Fruit fly (Drosophila melanogaster) whole organism, embryonic: ENCODE measurements around the gene Glyat.

Experiments
- C15 ChIP-seq: fragments of 200-800 bp; sonication (Bioruptor generic); IDR thresholded peaks from 3 replicates; pipeline ENCODE4 v1.3.6; 2022; ENCODE audit warnings: missing biosample characterization, missing genetic modification characterization
- CG10209 ChIP-seq: fragments of 200-800 bp; sonication (Bioruptor generic); optimal IDR thresholded peaks from 3 replicates; lab custom pipeline; 2017; ENCODE audit warnings: missing biosample characterization, mild to moderate bottlenecking, missing genetic modification characterization, missing genetic modification reagents
- CG10431 ChIP-seq: fragments of 200-800 bp; sonication (Bioruptor generic); optimal IDR thresholded peaks from 3 replicates; lab custom pipeline; 2018; ENCODE audit warnings: missing biosample characterization, mild to moderate bottlenecking, missing genetic modification characterization
- CG10959 ChIP-seq: fragments of 200-800 bp; sonication (Bioruptor generic); IDR thresholded peaks from 2 replicates; pipeline ENCODE4 v1.3.6; 2022; ENCODE audit warnings: missing biosample characterization, missing genetic modification characterization
- CG12659 ChIP-seq: fragments of 200-800 bp; sonication (Bioruptor generic); optimal IDR thresholded peaks from 3 replicates; lab custom pipeline; 2017; ENCODE audit warnings: mild to moderate bottlenecking, missing biosample characterization, missing genetic modification reagents, missing genetic modification characterization
- CG15073 ChIP-seq: fragments of 200-800 bp; sonication (Bioruptor generic); optimal IDR thresholded peaks from 2 replicates; lab custom pipeline; 2016; ENCODE audit warnings: missing biosample characterization, missing genetic modification characterization
- CG16863 ChIP-seq: fragments of 200-800 bp; sonication (Bioruptor generic); optimal IDR thresholded peaks from 3 replicates; lab custom pipeline; 2016; ENCODE audit warnings: missing biosample characterization, missing genetic modification characterization
- CG17568 ChIP-seq: fragments of 200-800 bp; sonication (Bioruptor generic); optimal IDR thresholded peaks from 2 replicates; lab custom pipeline; 2018; ENCODE audit warnings: missing biosample characterization, mild to moderate bottlenecking, missing genetic modification characterization, moderate library complexity
- CG17829 ChIP-seq: fragments of 200-800 bp; optimal IDR thresholded peaks from 2 replicates; lab custom pipeline; 2019; ENCODE audit warnings: missing biosample characterization, mild to moderate bottlenecking, missing genetic modification characterization, moderate library complexity
- CG1792 ChIP-seq: fragments of 200-800 bp; sonication (Bioruptor generic); optimal IDR thresholded peaks from 2 replicates; lab custom pipeline; 2016; ENCODE audit warnings: missing biosample characterization, missing genetic modification characterization
- CG18476 ChIP-seq: fragments of 200-800 bp; sonication (Bioruptor generic); optimal IDR thresholded peaks from 2 replicates; lab custom pipeline; 2016; ENCODE audit warnings: missing biosample characterization, mild to moderate bottlenecking, missing genetic modification characterization
- CG18599 ChIP-seq: fragments of 200-800 bp; sonication (Bioruptor generic); optimal IDR thresholded peaks from 3 replicates; lab custom pipeline; 2017; ENCODE audit warnings: missing biosample characterization, missing genetic modification characterization, mild to moderate bottlenecking, moderate library complexity, missing genetic modification reagents
- CG2678 ChIP-seq: fragments of 200-800 bp; sonication (Bioruptor generic); optimal IDR thresholded peaks from 3 replicates; lab custom pipeline; 2019; ENCODE audit warnings: missing biosample characterization, mild to moderate bottlenecking, missing genetic modification characterization, moderate library complexity
- CG3065 ChIP-seq: fragments of 200-800 bp; sonication (Bioruptor generic); optimal IDR thresholded peaks from 2 replicates; lab custom pipeline; 2016; ENCODE audit warnings: missing biosample characterization, missing genetic modification characterization
- CG31388 ChIP-seq: fragments of 200-800 bp; sonication (Bioruptor generic); optimal IDR thresholded peaks from 2 replicates; lab custom pipeline; 2016; ENCODE audit warnings: missing biosample characterization, missing genetic modification characterization
- CG3838 ChIP-seq: fragments of 200-800 bp; sonication (Bioruptor generic); optimal IDR thresholded peaks from 3 replicates; lab custom pipeline; 2016; ENCODE audit warnings: missing biosample characterization, missing genetic modification characterization
- CG4730 ChIP-seq: fragments of 200-800 bp; sonication (Bioruptor generic); IDR thresholded peaks from 2 replicates; pipeline ENCODE4 v1.3.6; 2022; ENCODE audit warnings: missing biosample characterization, missing genetic modification characterization
- CG6254 ChIP-seq: fragments of 200-800 bp; sonication (Bioruptor generic); optimal IDR thresholded peaks from 3 replicates; lab custom pipeline; 2017; ENCODE audit warnings: mild to moderate bottlenecking, missing biosample characterization, missing genetic modification reagents, missing genetic modification characterization
- Camta ChIP-seq: fragments of 200-800 bp; sonication (Bioruptor generic); optimal IDR thresholded peaks from 2 replicates; lab custom pipeline; 2016; ENCODE audit warnings: missing biosample characterization, missing genetic modification characterization
- Dek ChIP-seq: fragments of 200-800 bp; sonication (Bioruptor generic); optimal IDR thresholded peaks from 3 replicates; lab custom pipeline; 2019; ENCODE audit warnings: missing biosample characterization, mild to moderate bottlenecking, missing genetic modification characterization, moderate library complexity
- Doc2 ChIP-seq: fragments of 200-800 bp; sonication (Bioruptor generic); IDR thresholded peaks from 2 replicates; pipeline ENCODE4 v1.3.6; 2022; ENCODE audit warnings: missing biosample characterization, missing genetic modification characterization
- GATAe ChIP-seq: fragments of 200-800 bp; sonication (Bioruptor generic); conservative IDR thresholded peaks from 2 replicates; pipeline ENCODE4 v1.3.6; 2022; ENCODE audit warnings: missing biosample characterization, missing genetic modification characterization
- Hr78 ChIP-seq, 2 experiments: fragments of 200-800 bp in 1 of 2; fragments of >200 bp in 1 of 2; sonication (Bioruptor generic) in 1 of 2; optimal IDR thresholded peaks; 2 replicates each; lab custom pipeline; 2017 to 2019; ENCODE audit warnings: missing biosample characterization in 2 of 2, missing genetic modification characterization in 2 of 2, mild to moderate bottlenecking in 1 of 2, moderate library complexity in 1 of 2
- MESR4 ChIP-seq: fragments of 200-800 bp; sonication (Bioruptor generic); optimal IDR thresholded peaks from 2 replicates; lab custom pipeline; 2018; ENCODE audit warnings: missing biosample characterization, mild to moderate bottlenecking, missing genetic modification characterization, moderate library complexity
- Neu2 ChIP-seq: fragments of 200-800 bp; sonication (Bioruptor generic); optimal IDR thresholded peaks from 3 replicates; lab custom pipeline; 2016; ENCODE audit warnings: missing biosample characterization, missing genetic modification characterization, borderline replicate concordance
- Opbp ChIP-seq: fragments of 200-800 bp; sonication (Bioruptor generic); IDR thresholded peaks from 3 replicates; pipeline ENCODE4 v1.3.6; 2022; ENCODE audit warnings: missing biosample characterization, missing genetic modification characterization; ENCODE audit not compliant: partially characterized antibody
- Rfx ChIP-seq: fragments of 200-800 bp; sonication (Bioruptor generic); IDR thresholded peaks from 2 replicates; pipeline ENCODE4 v1.3.6; 2022; ENCODE audit warnings: missing biosample characterization, missing genetic modification characterization
- Scr ChIP-seq: fragments of 200-800 bp; sonication (Bioruptor generic); IDR thresholded peaks from 2 replicates; pipeline ENCODE4 v1.3.6; 2022; ENCODE audit warnings: missing biosample characterization, missing genetic modification characterization; ENCODE audit not compliant: partially characterized antibody
- Sry-β ChIP-seq: fragments of 200-800 bp; sonication (Bioruptor generic); optimal IDR thresholded peaks from 2 replicates; lab custom pipeline; 2018; ENCODE audit warnings: missing biosample characterization, mild to moderate bottlenecking, missing genetic modification characterization, moderate library complexity
- ato ChIP-seq: fragments of 200-800 bp; sonication (Bioruptor generic); IDR thresholded peaks from 2 replicates; pipeline ENCODE4 v1.3.6; 2022; ENCODE audit warnings: missing biosample characterization, missing genetic modification characterization; ENCODE audit not compliant: partially characterized antibody
- bsh ChIP-seq, 2 experiments: fragments of 200-800 bp; sonication (Bioruptor generic); optimal IDR thresholded peaks; 2 replicates each; lab custom pipeline; 2017 to 2018; ENCODE audit warnings: mild to moderate bottlenecking in 2 of 2, missing biosample characterization in 2 of 2, missing genetic modification characterization in 2 of 2, moderate library complexity in 1 of 2
- cato ChIP-seq: fragments of 200-800 bp; sonication (Bioruptor generic); optimal IDR thresholded peaks from 2 replicates; lab custom pipeline; 2016; ENCODE audit warnings: missing biosample characterization, missing genetic modification characterization, borderline replicate concordance
- fd102C ChIP-seq: fragments of 200-800 bp; sonication (Bioruptor generic); optimal IDR thresholded peaks from 2 replicates; lab custom pipeline; 2018; ENCODE audit warnings: missing biosample characterization, mild to moderate bottlenecking, missing genetic modification characterization, moderate library complexity
- her ChIP-seq: fragments of 200-800 bp; sonication (Bioruptor generic); optimal IDR thresholded peaks from 2 replicates; lab custom pipeline; 2016; ENCODE audit warnings: missing biosample characterization, missing genetic modification characterization
- jigr1 ChIP-seq: fragments of 200-800 bp; sonication (Bioruptor generic); IDR thresholded peaks from 3 replicates; pipeline ENCODE4 v1.3.6; 2022; ENCODE audit warnings: missing biosample characterization, missing genetic modification characterization
- lmd ChIP-seq: fragments of 200-800 bp; sonication (Bioruptor generic); IDR thresholded peaks from 2 replicates; pipeline ENCODE4 v1.3.6; 2022; ENCODE audit warnings: missing biosample characterization, missing genetic modification characterization
- nom ChIP-seq: fragments of 200-800 bp; sonication (Bioruptor generic); optimal IDR thresholded peaks from 2 replicates; lab custom pipeline; 2017; ENCODE audit warnings: missing biosample characterization, missing genetic modification characterization, mild to moderate bottlenecking, moderate library complexity, missing genetic modification reagents
- oc ChIP-seq: fragments of 200-800 bp; sonication (Bioruptor generic); optimal IDR thresholded peaks from 2 replicates; lab custom pipeline; 2018; ENCODE audit warnings: missing biosample characterization, mild to moderate bottlenecking, missing genetic modification characterization, moderate library complexity
- peb ChIP-seq: fragments of 200-800 bp; sonication (Bioruptor generic); IDR thresholded peaks from 2 replicates; pipeline ENCODE4 v1.3.6; 2022; ENCODE audit warnings: missing biosample characterization, missing genetic modification characterization
- pnt ChIP-seq: fragments of 200-800 bp; sonication (Bioruptor generic); optimal IDR thresholded peaks from 3 replicates; lab custom pipeline; 2016; ENCODE audit warnings: missing biosample characterization, missing genetic modification characterization
- pum ChIP-seq: fragments of 200-800 bp; sonication (Bioruptor generic); optimal IDR thresholded peaks from 2 replicates; lab custom pipeline; 2016; ENCODE audit warnings: missing biosample characterization, missing genetic modification characterization
- sc ChIP-seq, 3 experiments: fragments of >200 bp in 2 of 3; fragments of 200-800 bp in 1 of 3; sonication (Bioruptor generic) in 1 of 3; optimal IDR thresholded peaks; 2 replicates in 2 of 3; 3 replicates in 1 of 3; lab custom pipeline; 2017; ENCODE audit warnings: mild to moderate bottlenecking in 1 of 3, missing biosample characterization in 1 of 3, missing genetic modification characterization in 1 of 3, missing genetic modification reagents in 1 of 3
- sim ChIP-seq: fragments of 200-800 bp; sonication (Bioruptor generic); IDR thresholded peaks from 2 replicates; pipeline ENCODE4 v1.3.6; 2022; ENCODE audit warnings: missing biosample characterization, missing genetic modification characterization
- slp2 ChIP-seq: fragments of 200-800 bp; sonication (Bioruptor generic); optimal IDR thresholded peaks from 2 replicates; lab custom pipeline; 2016; ENCODE audit warnings: missing biosample characterization, missing genetic modification characterization
- sqz ChIP-seq: fragments of 200-800 bp; sonication (Bioruptor generic); optimal IDR thresholded peaks from 3 replicates; lab custom pipeline; 2018; ENCODE audit warnings: missing biosample characterization, mild to moderate bottlenecking, missing genetic modification characterization
- twi ChIP-seq: fragments of 200-800 bp; optimal IDR thresholded peaks from 2 replicates; lab custom pipeline; 2019; ENCODE audit warnings: missing biosample characterization, mild to moderate bottlenecking, missing genetic modification characterization, moderate library complexity
- unc-4 ChIP-seq: fragments of 200-800 bp; sonication (Bioruptor generic); IDR thresholded peaks from 2 replicates; pipeline ENCODE4 v1.3.6; 2022; ENCODE audit warnings: missing biosample characterization, missing genetic modification characterization; ENCODE audit not compliant: partially characterized antibody

Glyat gene

DNA sequence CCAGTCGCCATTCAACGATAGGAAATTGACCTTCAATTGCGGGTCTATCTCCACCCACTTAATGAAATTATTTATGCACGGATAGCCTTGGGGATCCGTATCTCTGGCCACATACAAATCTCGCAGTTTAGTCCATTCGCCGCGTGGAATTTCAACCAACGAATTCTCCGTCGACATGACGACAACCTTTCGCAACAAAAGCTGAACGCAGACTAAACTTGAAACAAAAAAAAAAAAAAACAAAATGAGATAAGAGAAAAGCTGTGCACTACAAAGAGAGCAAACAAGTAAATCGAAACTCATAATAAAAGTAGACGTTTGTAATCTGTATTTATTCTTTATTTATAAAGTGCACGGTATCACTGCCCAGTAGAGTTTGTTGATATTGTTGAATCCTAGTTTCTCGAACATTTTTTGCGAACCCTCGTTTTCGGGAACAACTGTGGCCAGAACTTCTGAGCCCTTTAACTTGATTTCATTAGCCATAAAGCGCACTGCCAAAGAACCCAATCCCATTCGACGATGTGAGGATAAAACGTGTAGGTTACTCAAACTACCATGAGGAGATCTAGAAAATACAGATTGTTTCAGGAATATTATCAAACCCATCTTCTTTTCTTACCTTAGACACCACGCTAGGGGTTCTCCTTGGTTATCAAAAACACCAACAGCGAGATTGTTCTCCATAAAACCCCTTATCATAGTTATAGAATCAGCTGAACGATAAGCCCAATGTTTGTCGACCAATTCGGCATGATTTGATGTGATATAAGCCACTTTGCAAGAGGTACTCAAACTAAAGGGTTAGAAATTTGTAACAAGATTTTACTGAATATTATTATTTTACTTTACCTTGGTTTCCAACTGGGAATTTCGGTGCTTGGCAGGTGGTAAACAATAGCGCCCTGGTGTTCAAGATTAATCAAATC, 905 bp downstream of the Glyat start, which contains the start of gene CG12560 (continued):
- TF ChIP-seq CG2678, result peak; percentile 25
- TF ChIP-seq CG1792, result no peak
- TF ChIP-seq CG17568 (GFP tag; lab: Kevin White, UChicago), result peak; percentile 45
- no peak for TF ChIP-seq twi (tag; lab: Kevin White, UChicago)
- no peak for TF ChIP-seq CG6254 (GFP tag; lab: Kevin White, UChicago)
- no peak for TF ChIP-seq ato (GFP tag; lab: Robert Waterston, UW)
- no peak for TF ChIP-seq pnt (GFP tag; lab: Kevin White, UChicago)
- TF ChIP-seq fd102C (GFP tag; lab: Kevin White, UChicago), result no peak
- TF ChIP-seq sim (GFP tag; lab: Robert Waterston, UW), result 0 out of 2 replicates have a peak, but pooled peaks have one; percentile 23
- no peak for TF ChIP-seq Hr78 (GFP tag; optimal IDR thresholded peaks at IDR 0.05; lab: Kevin White, UChicago)
- TF ChIP-seq jigr1 (GFP tag; lab: Robert Waterston, UW), result no peak
- no peak for TF ChIP-seq cato (GFP tag; lab: Kevin White, UChicago)
- TF ChIP-seq CG16863 (GFP tag; lab: Kevin White, UChicago), result no peak
- TF ChIP-seq Camta, result peak; percentile 20
- 0 out of 2 replicates have a peak, but pooled peaks have one; percentile 21 for TF ChIP-seq Scr (GFP tag; lab: Robert Waterston, UW)
- peak; percentile 27 for TF ChIP-seq sqz (GFP tag; lab: Kevin White, UChicago)
- no peak for TF ChIP-seq CG18476 (GFP tag; lab: Kevin White, UChicago)
- peak in 1 of 2 experiments; percentile 27 for TF ChIP-seq bsh (GFP tag; optimal IDR thresholded peaks at IDR 0.05; lab: Kevin White, UChicago)
- TF ChIP-seq Dek (tag; lab: Kevin White, UChicago), result no peak
- peak; percentile 21; the same call in 1 of the 2 replicates for TF ChIP-seq Rfx
- 0 out of 3 replicates have a peak, but pooled peaks have one; percentile 38 for TF ChIP-seq Opbp
- no peak for TF ChIP-seq CG4730 (GFP tag; lab: Robert Waterston, UW)
- no peak for TF ChIP-seq CG3065 (GFP tag; lab: Kevin White, UChicago)
- peak; percentile 30 for TF ChIP-seq CG18599 (GFP tag; lab: Kevin White, UChicago)
- TF ChIP-seq CG3838 (GFP tag; lab: Kevin White, UChicago), result peak; percentile 15
- no peak for TF ChIP-seq lmd (GFP tag; lab: Robert Waterston, UW)
- peak; percentile 58 for TF ChIP-seq nom (GFP tag; lab: Kevin White, UChicago)
- TF ChIP-seq CG10431 (GFP tag; lab: Kevin White, UChicago), result peak; percentile 14
- TF ChIP-seq peb (GFP tag; lab: Robert Waterston, UW), result no peak
- TF ChIP-seq Doc2, result no peak
- peak; percentile 26 for TF ChIP-seq CG12659 (GFP tag; lab: Kevin White, UChicago)
- no peak for TF ChIP-seq CG10959
- no peak for TF ChIP-seq MESR4
- TF ChIP-seq C15 (GFP tag; lab: Robert Waterston, UW), result no peak
- no peak for TF ChIP-seq GATAe
- TF ChIP-seq sc (optimal IDR thresholded peaks at IDR 0.05; lab: Kevin White, UChicago), result no peak
- TF ChIP-seq sc (GFP tag; optimal IDR thresholded peaks at IDR 0.05; lab: Kevin White, UChicago), result no peak
- TF ChIP-seq CG10209 (GFP tag; lab: Kevin White, UChicago), result no peak
- TF ChIP-seq slp2 (GFP tag; lab: Kevin White, UChicago), result no peak
- TF ChIP-seq CG17829 (tag; lab: Kevin White, UChicago), result no peak
- no peak for TF ChIP-seq Neu2 (GFP tag; lab: Kevin White, UChicago)
- TF ChIP-seq CG31388 (GFP tag; lab: Kevin White, UChicago), result no peak
- TF ChIP-seq pum, result no peak
- no peak for TF ChIP-seq unc-4
- TF ChIP-seq oc (tag; lab: Kevin White, UChicago), result no peak
- TF ChIP-seq her (GFP tag; lab: Kevin White, UChicago), result peak; percentile 43
- TF ChIP-seq CG15073, result no peak
- TF ChIP-seq Sry-β (GFP tag; lab: Kevin White, UChicago), result no peak
